Worm (Caenorhabditis elegans) whole organism, mixed stage, embryonic: Measurements from ENCODE around the gene nep-24.

Experiments
- ceh-39 ChIP-seq: fragments of 150-350 bp; optimal IDR thresholded peaks from 2 replicates; lab custom pipeline; 2014; ENCODE audit warnings: missing biosample characterization, missing genetic modification characterization
- elt-1 ChIP-seq: sonication (generic microtip); optimal IDR thresholded peaks from 2 replicates; lab custom pipeline; 2017; ENCODE audit warnings: missing genetic modification characterization, mild to moderate bottlenecking, missing compliant biosample characterization, antibody characterized with exemption, moderate library complexity, borderline replicate concordance; ENCODE audit not compliant: insufficient read depth
- elt-3 ChIP-seq: fragments of 150-350 bp; optimal IDR thresholded peaks from 2 replicates; lab custom pipeline; 2014; ENCODE audit warnings: missing biosample characterization, missing genetic modification characterization
- lsy-2 ChIP-seq: fragments of 150-350 bp; optimal IDR thresholded peaks from 2 replicates; lab custom pipeline; 2014; ENCODE audit warnings: missing biosample characterization, missing genetic modification characterization
- mep-1 ChIP-seq: fragments of 150-350 bp; optimal IDR thresholded peaks from 2 replicates; lab custom pipeline; 2017; ENCODE audit warnings: missing biosample characterization, missing genetic modification reagents, missing genetic modification characterization, inconsistent platforms
- mls-2 ChIP-seq: sonication (generic microtip); optimal IDR thresholded peaks from 2 replicates; lab custom pipeline; 2016; ENCODE audit warnings: mild to moderate bottlenecking, missing genetic modification characterization, moderate library complexity, missing compliant biosample characterization
- nhr-12 ChIP-seq: fragments of 150-350 bp; optimal IDR thresholded peaks from 2 replicates; lab custom pipeline; 2014; ENCODE audit warnings: missing biosample characterization, missing genetic modification characterization
- nhr-237 ChIP-seq: fragments of 150-350 bp; optimal IDR thresholded peaks from 2 replicates; lab custom pipeline; 2014; ENCODE audit warnings: missing biosample characterization, missing genetic modification characterization
- nhr-76 ChIP-seq: sonication (generic microtip); optimal IDR thresholded peaks from 2 replicates; lab custom pipeline; 2017; ENCODE audit warnings: missing biosample characterization, missing genetic modification characterization
- pha-4 ChIP-seq: fragments of 150-350 bp; optimal IDR thresholded peaks from 2 replicates; lab custom pipeline; 2018; ENCODE audit warnings: missing biosample characterization, missing genetic modification reagents, missing genetic modification characterization
- snpc-4 ChIP-seq: fragments of 150-350 bp; optimal IDR thresholded peaks from 2 replicates; lab custom pipeline; 2014; ENCODE audit warnings: missing biosample characterization, missing genetic modification characterization
- unc-39 ChIP-seq: fragments of 150-350 bp; optimal IDR thresholded peaks from 2 replicates; lab custom pipeline; 2014; ENCODE audit warnings: missing biosample characterization, missing genetic modification characterization
- unc-62 ChIP-seq: fragments of 150-350 bp; optimal IDR thresholded peaks from 2 replicates; lab custom pipeline; 2014; ENCODE audit warnings: missing biosample characterization, missing genetic modification reagents, missing genetic modification characterization
- ztf-11 ChIP-seq: fragments of 150-350 bp; optimal IDR thresholded peaks from 2 replicates; lab custom pipeline; 2014; ENCODE audit warnings: missing biosample characterization, missing genetic modification characterization

- TF ChIP-seq unc-62 (GFP tag; lab: Kevin White, UChicago) (no peak), mep-1 (tag; lab: Kevin White, UChicago) (no peak), snpc-4 (tag; lab: Kevin White, UChicago) (no peak), unc-39 (tag; lab: Kevin White, UChicago) (no peak), lsy-2 (tag; lab: Kevin White, UChicago) (no peak), nhr-12 (tag; lab: Kevin White, UChicago) (no peak), nhr-76 (tag; lab: Kevin White, UChicago) (no peak), mls-2 (tag; lab: Kevin White, UChicago) (no peak), nhr-237 (tag; lab: Kevin White, UChicago) (no peak), ztf-11 (tag; lab: Kevin White, UChicago) (no peak), elt-1 (tag; lab: Kevin White, UChicago) (no peak), pha-4 (tag; lab: Kevin White, UChicago) (no peak), elt-3 (no peak), ceh-39 (tag; lab: Kevin White, UChicago) (no peak)
Observed at ce11 chrIV:16917831-16918429, 6.3 kb upstream of the nep-24 start, which contains the start of the genes Y116A8C.469 and Y116A8C.468.
